Worm (Caenorhabditis elegans) whole organism, L1 larva: ENCODE results near the gene Y57G7A.6.

Source experiments
- C04F5.9 ChIP-seq: sonication (generic microtip); optimal IDR thresholded peaks from 2 replicates; lab custom pipeline; 2016; ENCODE audit warnings: missing genetic modification characterization, missing compliant biosample characterization
- C34B4.2 ChIP-seq: sonication (generic microtip); optimal IDR thresholded peaks from 2 replicates; lab custom pipeline; 2017; ENCODE audit warnings: mild to moderate bottlenecking, missing genetic modification characterization, missing compliant biosample characterization
- F16B12.6 ChIP-seq: fragments of 150-350 bp; optimal IDR thresholded peaks from 2 replicates; lab custom pipeline; 2014; ENCODE audit warnings: missing biosample characterization, missing genetic modification characterization
- Y116A8C.19 ChIP-seq: sonication (generic microtip); optimal IDR thresholded peaks from 2 replicates; lab custom pipeline; 2016; ENCODE audit warnings: missing compliant biosample characterization, missing genetic modification characterization, borderline replicate concordance
- alr-1 ChIP-seq: fragments of 200-800 bp; sonication (Bioruptor generic); optimal IDR thresholded peaks from 2 replicates; lab custom pipeline; 2018; ENCODE audit warnings: borderline replicate concordance, mild to moderate bottlenecking, missing genetic modification characterization, missing compliant biosample characterization
- ceh-63 ChIP-seq: fragments of 200-800 bp; sonication (Bioruptor generic); optimal IDR thresholded peaks from 2 replicates; lab custom pipeline; 2018; ENCODE audit warnings: mild to moderate bottlenecking, missing genetic modification characterization, missing compliant biosample characterization
- ceh-8 ChIP-seq: fragments of 200-800 bp; sonication (Bioruptor generic); optimal IDR thresholded peaks from 2 replicates; lab custom pipeline; 2018; ENCODE audit warnings: mild to moderate bottlenecking, missing genetic modification characterization, moderate library complexity, missing compliant biosample characterization
- ceh-82 ChIP-seq, 3 experiments: fragments of 150-350 bp in 1 of 3; sonication (generic microtip) in 2 of 3; optimal IDR thresholded peaks; 2 replicates each; lab custom pipeline; 2014 to 2017; ENCODE audit warnings: missing biosample characterization in 3 of 3, missing genetic modification characterization in 3 of 3
- ceh-88 ChIP-seq: fragments of 200-800 bp; sonication (Bioruptor generic); IDR thresholded peaks from 2 replicates; pipeline ENCODE4 v1.3.6; 2022; ENCODE audit warnings: missing genetic modification characterization, missing compliant biosample characterization
- ces-1 ChIP-seq: fragments of 150-350 bp; optimal IDR thresholded peaks from 2 replicates; lab custom pipeline; 2014; ENCODE audit warnings: missing biosample characterization, missing genetic modification reagents, missing genetic modification characterization
- dpl-1 ChIP-seq, 3 experiments: fragments of 150-350 bp in 2 of 3; sonication (generic microtip) in 1 of 3; optimal IDR thresholded peaks; 2 replicates each; lab custom pipeline; 2014 to 2017; ENCODE audit warnings: missing biosample characterization in 3 of 3, missing genetic modification characterization in 3 of 3, missing genetic modification reagents in 3 of 3
- dsc-1 ChIP-seq: sonication (generic microtip); optimal IDR thresholded peaks from 2 replicates; lab custom pipeline; 2016; ENCODE audit warnings: mild to moderate bottlenecking, missing genetic modification characterization, missing compliant biosample characterization
- efl-1 ChIP-seq, 4 experiments: fragments of 150-350 bp; optimal IDR thresholded peaks in 3 of 4; peaks in 1 of 4; 1 replicate in 1 of 4; 2 replicates in 3 of 4; lab custom pipeline; 2014; ENCODE audit warnings: missing biosample characterization in 2 of 4, missing genetic modification characterization in 2 of 4, missing genetic modification reagents in 2 of 4
- egl-13 ChIP-seq: sonication (generic microtip); optimal IDR thresholded peaks from 2 replicates; lab custom pipeline; 2016; ENCODE audit warnings: missing genotype, missing genetic modification reagents, missing genetic modification characterization, missing compliant biosample characterization
- elt-3 ChIP-seq, 6 experiments: fragments of 150-350 bp in 1 of 6; sonication (generic microtip); optimal IDR thresholded peaks; 2 replicates each; lab custom pipeline; 2017 to 2018; ENCODE audit warnings: missing biosample characterization in 6 of 6, missing genetic modification characterization in 6 of 6, inconsistent platforms in 1 of 6
- fkh-10 ChIP-seq: sonication (generic microtip); optimal IDR thresholded peaks from 2 replicates; lab custom pipeline; 2017; ENCODE audit warnings: missing biosample characterization, missing genetic modification reagents, missing genetic modification characterization
- fkh-4 ChIP-seq: sonication (generic microtip); optimal IDR thresholded peaks from 2 replicates; lab custom pipeline; 2016; ENCODE audit warnings: missing compliant biosample characterization, missing genetic modification characterization, borderline replicate concordance
- fkh-8 ChIP-seq: sonication (generic microtip); optimal IDR thresholded peaks from 2 replicates; lab custom pipeline; 2016; ENCODE audit warnings: mild to moderate bottlenecking, missing genetic modification characterization, missing compliant biosample characterization
- hpl-2 ChIP-seq: fragments of 150-350 bp; optimal IDR thresholded peaks from 2 replicates; lab custom pipeline; 2014; ENCODE audit warnings: missing biosample characterization, missing genetic modification reagents, missing genetic modification characterization
- isw-1 ChIP-seq: fragments of 200-800 bp; sonication (Bioruptor generic); IDR thresholded peaks from 2 replicates; pipeline ENCODE4 v1.3.6; 2022; ENCODE audit warnings: missing genetic modification characterization, missing compliant biosample characterization
- jun-1 ChIP-seq: fragments of 150-350 bp; optimal IDR thresholded peaks from 2 replicates; lab custom pipeline; 2014; ENCODE audit warnings: missing biosample characterization, missing genetic modification reagents, missing genetic modification characterization
- lin-13 ChIP-seq: fragments of 150-350 bp; optimal IDR thresholded peaks from 2 replicates; lab custom pipeline; 2014; ENCODE audit warnings: missing biosample characterization, missing genetic modification reagents, missing genetic modification characterization
- lin-14 ChIP-seq: fragments of 200-800 bp; sonication (Bioruptor generic); optimal IDR thresholded peaks from 2 replicates; lab custom pipeline; 2018; ENCODE audit warnings: mild to moderate bottlenecking, missing genetic modification characterization, moderate library complexity, missing compliant biosample characterization
- lin-39 ChIP-seq: fragments of 150-350 bp; optimal IDR thresholded peaks from 2 replicates; lab custom pipeline; 2014; ENCODE audit warnings: missing biosample characterization, missing genetic modification reagents, missing genetic modification characterization
- lir-3 ChIP-seq: sonication (generic microtip); optimal IDR thresholded peaks from 2 replicates; lab custom pipeline; 2016; ENCODE audit warnings: mild to moderate bottlenecking, missing genetic modification characterization, moderate library complexity, missing compliant biosample characterization; ENCODE audit not compliant: poor library complexity
- lsy-2 ChIP-seq, 2 experiments: fragments of 150-350 bp; optimal IDR thresholded peaks; 2 replicates each; lab custom pipeline; 2014; ENCODE audit warnings: missing biosample characterization in 2 of 2, missing genetic modification characterization in 2 of 2
- mab-9 ChIP-seq: fragments of 200-800 bp; sonication (Bioruptor generic); IDR thresholded peaks from 2 replicates; pipeline ENCODE4 v1.3.6; 2022; ENCODE audit warnings: missing genetic modification reagents, missing genetic modification characterization, missing compliant biosample characterization
- mdl-1 ChIP-seq, 2 experiments: fragments of 150-350 bp; optimal IDR thresholded peaks; 2 replicates each; lab custom pipeline; 2014 to 2017; ENCODE audit warnings: missing biosample characterization in 2 of 2, missing genetic modification characterization in 2 of 2, inconsistent platforms in 1 of 2
- nhr-11 ChIP-seq: fragments of 150-350 bp; optimal IDR thresholded peaks from 2 replicates; lab custom pipeline; 2014; ENCODE audit warnings: missing biosample characterization, missing genetic modification characterization
- nhr-12 ChIP-seq: sonication (generic microtip); optimal IDR thresholded peaks from 2 replicates; lab custom pipeline; 2017; ENCODE audit warnings: missing biosample characterization, missing genetic modification characterization
- nhr-19 ChIP-seq: fragments of 200-800 bp; sonication (Bioruptor generic); conservative IDR thresholded peaks from 2 replicates; pipeline ENCODE4 v1.3.6; 2022; ENCODE audit warnings: missing genetic modification characterization, missing compliant biosample characterization
- nhr-20 ChIP-seq: sonication (generic microtip); optimal IDR thresholded peaks from 2 replicates; lab custom pipeline; 2016; ENCODE audit warnings: mild to moderate bottlenecking, missing genetic modification characterization, missing compliant biosample characterization
- nhr-47 ChIP-seq: sonication (generic microtip); optimal IDR thresholded peaks from 2 replicates; lab custom pipeline; 2016; ENCODE audit warnings: mild to moderate bottlenecking, missing genetic modification characterization, moderate library complexity, missing compliant biosample characterization
- nhr-77 ChIP-seq: fragments of 150-350 bp; optimal IDR thresholded peaks from 2 replicates; lab custom pipeline; 2014; ENCODE audit warnings: missing biosample characterization, missing genetic modification characterization
- nhr-84 ChIP-seq: sonication (generic microtip); optimal IDR thresholded peaks from 2 replicates; lab custom pipeline; 2017; ENCODE audit warnings: missing biosample characterization, missing genetic modification characterization
- nhr-85 ChIP-seq: sonication (generic microtip); peaks from one replicate; lab custom pipeline; 2016; ENCODE audit warnings: missing genetic modification characterization, inconsistent platforms, missing compliant biosample characterization
- nhr-90 ChIP-seq: sonication (generic microtip); optimal IDR thresholded peaks from 2 replicates; lab custom pipeline; 2016; ENCODE audit warnings: mild to moderate bottlenecking, missing genetic modification characterization, missing compliant biosample characterization; ENCODE audit not compliant: poor library complexity
- pax-3 ChIP-seq: fragments of 200-800 bp; sonication (Bioruptor generic); optimal IDR thresholded peaks from 2 replicates; lab custom pipeline; 2018; ENCODE audit warnings: mild to moderate bottlenecking, missing genetic modification characterization, moderate library complexity, missing compliant biosample characterization
- rnt-1 ChIP-seq: sonication (generic microtip); optimal IDR thresholded peaks from 2 replicates; lab custom pipeline; 2016; ENCODE audit warnings: mild to moderate bottlenecking, missing genetic modification characterization, moderate library complexity, missing compliant biosample characterization
- swsn-7 ChIP-seq: sonication (generic microtip); optimal IDR thresholded peaks from 2 replicates; lab custom pipeline; 2016; ENCODE audit warnings: missing genetic modification characterization, missing compliant biosample characterization
- tlp-1 ChIP-seq: fragments of 150-350 bp; optimal IDR thresholded peaks from 2 replicates; lab custom pipeline; 2014; ENCODE audit warnings: missing biosample characterization, missing genetic modification characterization
- unc-30 ChIP-seq: sonication (generic microtip); optimal IDR thresholded peaks from 2 replicates; lab custom pipeline; 2017; ENCODE audit warnings: missing biosample characterization, missing genetic modification characterization
- unc-62 ChIP-seq: fragments of 150-350 bp; optimal IDR thresholded peaks from 2 replicates; lab custom pipeline; 2014; ENCODE audit warnings: missing biosample characterization, missing genetic modification reagents, missing genetic modification characterization
- zag-1 ChIP-seq: fragments of 150-350 bp; optimal IDR thresholded peaks from 2 replicates; lab custom pipeline; 2014; ENCODE audit warnings: missing biosample characterization, missing genetic modification characterization

Y57G7A.6 gene

DNA sequence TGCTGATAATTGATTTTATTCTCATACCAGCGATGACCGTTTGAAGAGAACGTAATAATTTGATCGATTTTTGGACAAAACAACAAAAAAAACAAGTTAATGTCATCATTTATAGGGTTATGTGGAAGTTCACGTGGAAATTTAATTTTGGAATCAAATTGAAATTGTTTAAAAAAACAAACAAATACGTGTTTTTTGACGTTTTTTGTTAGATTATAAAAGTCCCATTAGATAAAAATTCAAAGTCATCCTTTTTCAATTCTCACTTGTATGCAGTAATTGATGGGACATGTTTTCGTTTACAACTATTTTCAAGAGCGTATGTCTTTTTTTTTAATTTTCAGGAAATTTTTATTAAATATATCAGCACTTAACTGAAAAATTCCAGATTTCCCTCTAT is at the start of gene Y57G7A.6, which contains the start of gene Y57G7A.3:
Gene Y57G7A.6, minus strand, starts transcription at position 101 of the 400 bp plus-strand sequence.
Gene Y57G7A.3, plus strand, starts transcription at position 269 of the 400 bp plus-strand sequence.
- TF ChIP-seq dpl-1 (GFP tag; optimal IDR thresholded peaks at IDR 0.05; lab: Kevin White, UChicago) (no peak), C04F5.9 (tag; lab: Kevin White, UChicago) (no peak), hpl-2 (GFP tag; lab: Kevin White, UChicago) (no peak), unc-30 (tag; lab: Kevin White, UChicago) (no peak), elt-3 (tag; optimal IDR thresholded peaks at IDR 0.05; lab: Kevin White, UChicago) (no peak), Y116A8C.19 (no peak), nhr-90 (tag; lab: Kevin White, UChicago) (no peak), fkh-4 (tag; lab: Kevin White, UChicago) (no peak), lin-13 (GFP tag; lab: Kevin White, UChicago) (no peak), unc-62 (GFP tag; lab: Kevin White, UChicago) (no peak), lir-3 (tag; lab: Kevin White, UChicago) (no peak), nhr-20 (tag; lab: Kevin White, UChicago) (no peak), pax-3 (tag; lab: Kevin White, UChicago) (no peak), alr-1 (no peak), C34B4.2 (tag; lab: Kevin White, UChicago) (no peak), zag-1 (tag; lab: Kevin White, UChicago) (no peak), mab-9 (GFP tag; lab: Robert Waterston, UW) (no peak)

DNA sequence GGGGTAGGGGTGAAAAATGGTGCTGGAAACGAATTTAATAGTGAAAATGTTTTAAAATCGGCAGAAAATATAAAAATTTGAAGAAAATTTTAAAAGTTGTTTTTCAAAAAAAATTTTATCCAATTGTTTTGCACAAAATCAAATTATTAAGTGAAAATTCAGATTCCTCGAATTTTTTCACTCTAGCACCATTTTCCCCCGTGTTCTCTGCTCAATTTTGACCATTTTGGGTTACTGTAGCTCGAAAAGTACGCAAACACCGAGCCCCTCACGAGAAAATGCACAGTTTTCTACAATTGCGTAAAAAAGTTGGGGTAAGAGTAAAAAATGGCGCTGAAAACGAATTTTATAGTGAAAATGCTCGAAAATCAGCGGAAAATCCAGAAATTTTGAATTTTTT is 44.5 kb upstream of the Y57G7A.6 start:
- TF ChIP-seq isw-1 (GFP tag; lab: Robert Waterston, UW): no peak
- TF ChIP-seq ceh-8: no peak
- TF ChIP-seq hpl-2 (GFP tag; lab: Kevin White, UChicago): no peak
- no peak for TF ChIP-seq lin-39 (tag; lab: Kevin White, UChicago)

DNA sequence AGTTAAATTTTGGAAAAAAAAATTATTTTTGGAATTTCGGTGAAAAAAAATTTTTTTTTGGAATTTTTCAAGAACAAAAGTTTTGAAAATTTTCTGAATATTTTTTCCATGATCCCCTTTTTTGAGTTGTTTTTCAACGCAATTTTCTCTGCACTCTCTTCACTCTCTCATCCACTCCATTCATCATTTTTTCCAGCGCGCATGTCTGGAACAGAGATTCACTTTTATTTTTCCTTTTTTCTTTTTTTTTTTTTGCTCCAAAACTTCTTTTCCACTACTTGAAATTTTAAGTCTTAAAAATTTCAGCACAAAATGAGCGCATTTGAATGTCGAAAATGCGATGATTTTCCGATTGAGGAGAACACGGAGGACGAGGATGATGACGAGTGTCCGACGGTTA is 41.3 kb upstream of the Y57G7A.6 start, which contains the start of gene jip-1:
Gene jip-1, plus strand, starts transcription at position 301 of the 400 bp plus-strand sequence.
- TF ChIP-seq ceh-88 (GFP tag; lab: Robert Waterston, UW): no peak
- peak; percentile 31 for TF ChIP-seq nhr-85 (tag; lab: Kevin White, UChicago)

DNA sequence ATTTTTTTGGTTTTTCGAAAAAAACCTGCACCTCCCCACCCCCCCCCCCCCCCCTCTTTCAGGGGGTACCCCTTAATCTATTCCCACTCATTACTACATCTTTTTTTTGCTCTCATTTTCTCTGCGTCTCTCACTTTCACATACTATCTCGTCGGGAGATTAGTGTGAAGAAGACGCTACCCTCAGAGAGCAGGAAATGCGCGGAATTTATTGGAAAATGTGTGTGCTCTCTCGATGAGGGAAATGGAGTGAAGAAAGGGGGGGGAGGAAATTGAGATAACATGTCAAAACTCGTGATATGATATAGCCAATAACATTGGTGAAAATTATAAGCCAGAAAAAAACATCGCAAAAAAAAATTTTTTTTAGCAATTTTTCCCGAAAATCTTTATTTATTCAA is 40.2 kb upstream of the Y57G7A.6 start:
- TF ChIP-seq F16B12.6 (tag; lab: Kevin White, UChicago) (no peak), lsy-2 (tag; optimal IDR thresholded peaks at IDR 0.05; lab: Kevin White, UChicago) (no peak), nhr-47 (tag; lab: Kevin White, UChicago) (peak; percentile 18), swsn-7 (tag; lab: Kevin White, UChicago) (peak; percentile 4), fkh-8 (tag; lab: Kevin White, UChicago) (peak; percentile 51), jun-1 (tag; lab: Kevin White, UChicago) (no peak), rnt-1 (no peak), fkh-10 (GFP tag; lab: Kevin White, UChicago) (no peak), dsc-1 (tag; lab: Kevin White, UChicago) (peak; percentile 59), lin-14 (GFP tag; lab: Kevin White, UChicago) (peak; percentile 48)

DNA sequence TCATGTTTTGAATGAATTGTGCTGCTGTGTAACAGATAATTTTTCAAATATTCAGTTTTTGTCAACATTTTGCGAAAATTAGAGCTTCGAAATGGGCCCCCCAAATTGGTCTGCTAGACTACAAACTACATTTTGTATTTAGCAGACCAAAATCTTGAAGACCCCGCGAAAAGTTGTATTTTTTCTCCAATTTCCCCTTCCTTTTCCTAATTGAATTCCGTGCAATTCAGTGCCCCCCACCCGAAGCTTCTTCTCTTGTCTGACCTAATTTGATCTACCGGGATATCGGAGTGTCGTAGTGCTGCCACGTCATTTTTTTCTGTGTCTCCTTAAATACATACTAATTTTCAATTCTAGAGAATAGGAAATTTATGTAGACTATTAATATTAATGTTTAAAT is 38.6 kb upstream of the Y57G7A.6 start:
- TF ChIP-seq tlp-1 (tag; lab: Kevin White, UChicago): no peak
- TF ChIP-seq nhr-84 (tag; lab: Kevin White, UChicago): no peak
- no peak for TF ChIP-seq isw-1 (GFP tag; lab: Robert Waterston, UW)
- no peak for TF ChIP-seq lin-13 (GFP tag; lab: Kevin White, UChicago)
- no peak for TF ChIP-seq elt-3 (tag; optimal IDR thresholded peaks at IDR 0.05; lab: Kevin White, UChicago)
- no peak for TF ChIP-seq nhr-12 (tag; lab: Kevin White, UChicago)
- TF ChIP-seq efl-1 (optimal IDR thresholded peaks at IDR 0.05; lab: Kevin White, UChicago): no peak
- TF ChIP-seq efl-1 (GFP tag; optimal IDR thresholded peaks at IDR 0.05 in 1 of 2; lab: Kevin White, UChicago): peak in 1 of 2 experiments; percentile 90
- no peak for TF ChIP-seq ces-1 (GFP tag; lab: Kevin White, UChicago)
- TF ChIP-seq mdl-1 (tag; optimal IDR thresholded peaks at IDR 0.05; lab: Kevin White, UChicago): no peak
- peak; percentile 40 for TF ChIP-seq lin-14 (GFP tag; lab: Kevin White, UChicago)
- no peak for TF ChIP-seq nhr-77
- TF ChIP-seq hpl-2 (GFP tag; lab: Kevin White, UChicago): no peak
- TF ChIP-seq ceh-82 (tag; optimal IDR thresholded peaks at IDR 0.05; lab: Kevin White, UChicago): no peak
- no peak for TF ChIP-seq nhr-19
- TF ChIP-seq nhr-47 (tag; lab: Kevin White, UChicago): no peak
- TF ChIP-seq swsn-7 (tag; lab: Kevin White, UChicago): no peak
- no peak for TF ChIP-seq ceh-63 (GFP tag; lab: Kevin White, UChicago)
- no peak for TF ChIP-seq ceh-8
- no peak for TF ChIP-seq nhr-11 (tag; lab: Kevin White, UChicago)
- no peak for TF ChIP-seq egl-13 (tag; lab: Kevin White, UChicago)
